Fruit fly (Drosophila melanogaster): ENCODE results near the gene CG3078.
A peak's percentile ranks its signal among the peaks of the same experiment; 100 is the strongest.

Gene CG3078

DNA sequence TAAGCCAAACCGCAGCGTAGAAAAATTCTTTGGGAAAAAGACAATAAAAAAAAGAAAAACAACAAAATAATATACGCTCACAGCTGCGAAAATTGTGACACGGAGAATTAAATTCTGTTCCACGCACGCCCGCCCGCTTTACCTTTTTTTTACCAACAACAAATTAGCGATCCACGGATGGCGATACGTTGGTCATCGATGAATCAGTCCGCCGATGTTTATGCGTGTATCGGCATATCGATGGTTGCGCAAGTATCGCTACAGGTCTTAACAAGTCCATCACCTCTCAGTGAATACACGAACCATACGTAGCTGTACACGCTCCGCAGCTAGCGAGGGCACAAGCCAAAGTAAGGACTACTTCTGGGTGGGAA is 10.9 kb upstream of the CG3078 start, which contains the start of gene CG2924:
CG2924 (minus strand) TSS at position 205 of the 374 bp plus-strand sequence.
- TF ChIP-seq esn (GFP tag; optimal IDR thresholded peaks at IDR 0.05) (peak; percentile 34), CG3919 (GFP tag; optimal IDR thresholded peaks at IDR 0.05) (peak; percentile 33), cyc (GFP tag; optimal IDR thresholded peaks at IDR 0.05) (peak; percentile 56), Eip78C (GFP tag) (peak; percentile 68), CG8319 (GFP tag; optimal IDR thresholded peaks at IDR 0.05) (no peak), CG15336 (GFP tag; IDR thresholded peaks at IDR 0.05) (peak; percentile 16; the same call in 1 of the 2 replicates), CG11294 (GFP tag; IDR thresholded peaks at IDR 0.05) (0 out of 2 replicates have a peak, but pooled peaks have one; percentile 15), CG8632 (GFP tag; optimal IDR thresholded peaks at IDR 0.05) (no peak), OdsH (GFP tag; optimal IDR thresholded peaks at IDR 0.05) (no peak), CG6854 (GFP tag; optimal IDR thresholded peaks at IDR 0.05) (no peak), Ets21C (GFP tag; optimal IDR thresholded peaks at IDR 0.05) (peak; percentile 26), CG34406 (GFP tag; optimal IDR thresholded peaks at IDR 0.05) (no peak), CG3032 (tag; optimal IDR thresholded peaks at IDR 0.05) (peak; percentile 11), CG6163 (GFP tag; IDR thresholded peaks at IDR 0.05) (peak; percentile 21; the same call in 1 of the 3 replicates), Lpt (GFP tag; optimal IDR thresholded peaks at IDR 0.05) (no peak), ss (GFP tag; optimal IDR thresholded peaks at IDR 0.05) (no peak), Sox15 (GFP tag; optimal IDR thresholded peaks at IDR 0.05) (no peak), svp (GFP tag) (peak; percentile 50), Sox14 (GFP tag; optimal IDR thresholded peaks at IDR 0.05) (peak; percentile 11), CG1621 (tag; optimal IDR thresholded peaks at IDR 0.05) (peak; percentile 96), Hr39 (GFP tag; optimal IDR thresholded peaks at IDR 0.05) (no peak), topi (GFP tag; optimal IDR thresholded peaks at IDR 0.05) (peak; percentile 34), CG31627 (GFP tag; optimal IDR thresholded peaks at IDR 0.05) (peak; percentile 57), CG11902 (GFP tag; optimal IDR thresholded peaks at IDR 0.05) (peak; percentile 12), fd59A (GFP tag; optimal IDR thresholded peaks at IDR 0.05) (no peak), CG16779 (tag; optimal IDR thresholded peaks at IDR 0.05) (no peak), vri (GFP tag; optimal IDR thresholded peaks at IDR 0.05) (no peak), lz (GFP tag; optimal IDR thresholded peaks at IDR 0.05) (peak; percentile 41), Met (GFP tag; optimal IDR thresholded peaks at IDR 0.05) (no peak), pdm3 (GFP tag; optimal IDR thresholded peaks at IDR 0.05) (no peak)

DNA sequence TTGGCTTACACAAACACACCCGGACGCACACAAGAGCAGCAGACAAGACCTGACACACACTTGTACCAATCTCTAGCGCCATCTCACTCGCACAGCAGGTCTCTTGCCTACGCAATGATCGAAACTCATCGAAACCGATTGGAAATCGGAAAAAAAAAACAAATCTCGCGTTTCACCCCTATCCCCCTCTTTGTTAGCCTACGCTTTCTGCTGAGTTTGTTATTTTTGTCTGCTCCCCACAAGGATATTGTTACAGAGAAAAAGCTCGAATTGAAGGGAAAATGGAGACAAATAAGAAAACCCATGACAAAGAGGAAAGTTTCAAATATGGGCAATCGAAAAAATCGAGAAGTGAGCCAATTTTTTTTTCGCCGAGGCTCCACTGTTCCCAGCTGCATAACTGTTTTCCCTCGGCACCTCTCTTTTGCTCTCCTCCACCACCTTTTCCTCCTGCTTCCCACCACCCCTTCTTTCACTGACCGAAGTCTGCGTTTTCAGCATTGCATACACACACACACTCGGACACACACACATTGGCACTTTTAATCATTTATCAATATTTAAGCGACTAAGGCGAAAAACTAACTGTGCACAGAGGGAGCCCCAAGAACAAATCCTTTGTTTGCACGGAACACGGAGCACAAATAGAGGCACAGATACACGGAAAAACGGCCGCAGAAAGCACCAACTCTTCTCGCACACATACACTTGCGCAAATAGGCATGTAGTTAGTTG is 10.3 kb upstream of the CG3078 start:
- TF ChIP-seq Sox15 (GFP tag; optimal IDR thresholded peaks at IDR 0.05): peak; percentile 52
- TF ChIP-seq OdsH (GFP tag; optimal IDR thresholded peaks at IDR 0.05): peak; percentile 50
- TF ChIP-seq CG6792 (GFP tag; optimal IDR thresholded peaks at IDR 0.05): peak; percentile 44
- TF ChIP-seq Smox (GFP tag; optimal IDR thresholded peaks at IDR 0.05): peak; percentile 58
- TF ChIP-seq CG6808 (GFP tag; optimal IDR thresholded peaks at IDR 0.05): peak; percentile 29
- peak; percentile 23 for TF ChIP-seq Lpt (GFP tag; optimal IDR thresholded peaks at IDR 0.05)
- peak; percentile 55 for TF ChIP-seq Hr39 (GFP tag; optimal IDR thresholded peaks at IDR 0.05)
- TF ChIP-seq CG6163 (GFP tag; IDR thresholded peaks at IDR 0.05): 0 out of 3 replicates have a peak, but pooled peaks have one; percentile 58
- no peak for TF ChIP-seq CG3032 (tag; optimal IDR thresholded peaks at IDR 0.05)
- TF ChIP-seq CG8632 (GFP tag; optimal IDR thresholded peaks at IDR 0.05): no peak
- peak; percentile 48 for TF ChIP-seq net (GFP tag; optimal IDR thresholded peaks at IDR 0.05)
- peak; percentile 75 for TF ChIP-seq Sox14 (GFP tag; optimal IDR thresholded peaks at IDR 0.05)
- TF ChIP-seq spab (GFP tag; optimal IDR thresholded peaks at IDR 0.05): no peak
- peak in 1 of 2 experiments; percentile 11 for TF ChIP-seq salr (GFP tag; optimal IDR thresholded peaks at IDR 0.05)
- peak; percentile 20 for TF ChIP-seq CG7368 (GFP tag; optimal IDR thresholded peaks at IDR 0.05)
- peak; percentile 60 for TF ChIP-seq cyc (GFP tag; optimal IDR thresholded peaks at IDR 0.05)
- TF ChIP-seq CG6276 (GFP tag; optimal IDR thresholded peaks at IDR 0.05): peak; percentile 44
- TF ChIP-seq CG3919 (GFP tag; optimal IDR thresholded peaks at IDR 0.05): no peak
- TF ChIP-seq CG8119 (GFP tag; IDR thresholded peaks at IDR 0.05): peak; percentile 46; the same call in 1 of the 3 replicates
- peak; percentile 44 for TF ChIP-seq CG34406 (GFP tag; optimal IDR thresholded peaks at IDR 0.05)
- TF ChIP-seq CG11762 (GFP tag; optimal IDR thresholded peaks at IDR 0.05; ENCODE audit: insufficient read depth): no peak
- TF ChIP-seq CG10669 (GFP tag; optimal IDR thresholded peaks at IDR 0.05): peak; percentile 29
- TF ChIP-seq CG15336 (GFP tag; IDR thresholded peaks at IDR 0.05): peak; percentile 80
- TF ChIP-seq acj6 (GFP tag; optimal IDR thresholded peaks at IDR 0.05): peak; percentile 55
- peak; percentile 47 for TF ChIP-seq lz (GFP tag; optimal IDR thresholded peaks at IDR 0.05)
- TF ChIP-seq CG6854 (GFP tag; optimal IDR thresholded peaks at IDR 0.05): peak; percentile 28
- peak; percentile 67 for TF ChIP-seq fkh (GFP tag; optimal IDR thresholded peaks at IDR 0.05)
- TF ChIP-seq dac (GFP tag; optimal IDR thresholded peaks at IDR 0.05): peak; percentile 45
- TF ChIP-seq Sox102F (GFP tag; optimal IDR thresholded peaks at IDR 0.05): no peak
- peak; percentile 34 for TF ChIP-seq CG8319 (GFP tag; optimal IDR thresholded peaks at IDR 0.05)
- peak; percentile 65; the same call in 2 of the 3 replicates for TF ChIP-seq eg (GFP tag; IDR thresholded peaks at IDR 0.05)
- peak; percentile 40 for TF ChIP-seq topi (GFP tag; optimal IDR thresholded peaks at IDR 0.05)
- peak; percentile 40 for TF ChIP-seq Met (GFP tag; optimal IDR thresholded peaks at IDR 0.05)
- TF ChIP-seq fd59A (GFP tag; optimal IDR thresholded peaks at IDR 0.05): peak; percentile 19
- TF ChIP-seq svp (GFP tag): peak; percentile 68
